Fruit fly (Drosophila melanogaster) whole organism, prepupa: ENCODE measurements around the gene CG10226.
A peak's percentile ranks its signal among the peaks of the same experiment; 100 is the strongest.

Source experiments
- Blimp-1 ChIP-seq: fragments of 200-800 bp; sonication (Bioruptor generic); optimal IDR thresholded peaks from 3 replicates; lab custom pipeline; 2017; ENCODE audit warnings: missing biosample characterization, missing genetic modification characterization, mild to moderate bottlenecking, moderate library complexity, missing genetic modification reagents
- CG10631 ChIP-seq: fragments of 200-800 bp; sonication (Bioruptor generic); optimal IDR thresholded peaks from 2 replicates; lab custom pipeline; 2016; ENCODE audit warnings: missing biosample characterization, missing genetic modification characterization
- CG10669 ChIP-seq: fragments of 200-800 bp; sonication (Bioruptor generic); optimal IDR thresholded peaks from 3 replicates; lab custom pipeline; 2018; ENCODE audit warnings: missing biosample characterization, mild to moderate bottlenecking, missing genetic modification characterization, moderate library complexity
- CG11762 ChIP-seq: fragments of 200-800 bp; sonication (Bioruptor generic); optimal IDR thresholded peaks from 3 replicates; lab custom pipeline; 2016; ENCODE audit warnings: missing biosample characterization, missing genetic modification characterization; ENCODE audit not compliant: insufficient read depth
- CG11902 ChIP-seq: fragments of 200-800 bp; sonication (Bioruptor generic); optimal IDR thresholded peaks from 3 replicates; lab custom pipeline; 2016; ENCODE audit warnings: missing biosample characterization, missing genetic modification characterization
- CG1621 ChIP-seq: fragments of 200-800 bp; sonication (Bioruptor generic); optimal IDR thresholded peaks from 3 replicates; lab custom pipeline; 2018; ENCODE audit warnings: missing biosample characterization, mild to moderate bottlenecking, missing genetic modification characterization
- CG3032 ChIP-seq: fragments of 200-800 bp; optimal IDR thresholded peaks from 2 replicates; lab custom pipeline; 2019; ENCODE audit warnings: missing biosample characterization, mild to moderate bottlenecking, missing genetic modification characterization, moderate library complexity
- CG31627 ChIP-seq: fragments of 200-800 bp; sonication (Bioruptor generic); optimal IDR thresholded peaks from 3 replicates; lab custom pipeline; 2016; ENCODE audit warnings: missing biosample characterization, missing genetic modification characterization
- CG4318 ChIP-seq: fragments of 200-800 bp; sonication (Bioruptor generic); optimal IDR thresholded peaks from 3 replicates; lab custom pipeline; 2017; ENCODE audit warnings: missing biosample characterization, mild to moderate bottlenecking, missing genetic modification characterization
- CG6163 ChIP-seq: fragments of 200-800 bp; sonication (Bioruptor generic); IDR thresholded peaks from 3 replicates; pipeline ENCODE4 v1.3.6; 2022; ENCODE audit warnings: missing biosample characterization, missing genetic modification characterization
- CG6276 ChIP-seq: fragments of 200-800 bp; sonication (Bioruptor generic); optimal IDR thresholded peaks from 2 replicates; lab custom pipeline; 2017; ENCODE audit warnings: missing biosample characterization, mild to moderate bottlenecking, missing genetic modification characterization
- CG6792 ChIP-seq: fragments of 200-800 bp; sonication (Bioruptor generic); optimal IDR thresholded peaks from 3 replicates; lab custom pipeline; 2016; ENCODE audit warnings: missing biosample characterization, missing genetic modification characterization
- CG6808 ChIP-seq: fragments of 200-800 bp; sonication (Bioruptor generic); optimal IDR thresholded peaks from 3 replicates; lab custom pipeline; 2017; ENCODE audit warnings: missing biosample characterization, missing genetic modification characterization, mild to moderate bottlenecking, moderate library complexity, missing genetic modification reagents
- CG6854 ChIP-seq: fragments of 200-800 bp; sonication (Bioruptor generic); optimal IDR thresholded peaks from 2 replicates; lab custom pipeline; 2017; ENCODE audit warnings: missing biosample characterization, mild to moderate bottlenecking, missing genetic modification characterization
- CG7368 ChIP-seq: fragments of 200-800 bp; sonication (Bioruptor generic); optimal IDR thresholded peaks from 3 replicates; lab custom pipeline; 2016; ENCODE audit warnings: missing biosample characterization, missing genetic modification characterization
- CG8119 ChIP-seq: fragments of 200-800 bp; sonication (Bioruptor generic); IDR thresholded peaks from 3 replicates; pipeline ENCODE4 v1.3.6; 2022; ENCODE audit warnings: missing biosample characterization, missing genetic modification characterization
- CG8319 ChIP-seq: fragments of 200-800 bp; sonication (Bioruptor generic); optimal IDR thresholded peaks from 3 replicates; lab custom pipeline; 2016; ENCODE audit warnings: missing biosample characterization, missing genetic modification characterization
- CG8632 ChIP-seq: fragments of 200-800 bp; sonication (Bioruptor generic); optimal IDR thresholded peaks from 3 replicates; lab custom pipeline; 2016; ENCODE audit warnings: missing biosample characterization, missing genetic modification characterization
- Eip75B ChIP-seq: fragments of 200-800 bp; sonication (Bioruptor generic); optimal IDR thresholded peaks from 3 replicates; lab custom pipeline; 2016; ENCODE audit warnings: missing biosample characterization, missing genetic modification characterization
- Eip78C ChIP-seq: fragments of 200-800 bp; sonication (Bioruptor generic); peaks from one replicate; lab custom pipeline; 2016; ENCODE audit warnings: missing biosample characterization, missing genetic modification characterization
- Eip93F ChIP-seq: fragments of 200-800 bp; sonication (Bioruptor generic); optimal IDR thresholded peaks from 2 replicates; lab custom pipeline; 2016; ENCODE audit warnings: missing biosample characterization, mild to moderate bottlenecking, missing genetic modification characterization
- Ets21C ChIP-seq: fragments of 200-800 bp; sonication (Bioruptor generic); optimal IDR thresholded peaks from 3 replicates; lab custom pipeline; 2016; ENCODE audit warnings: missing biosample characterization, missing genetic modification characterization
- Gug ChIP-seq: fragments of 200-800 bp; sonication (Bioruptor generic); IDR thresholded peaks from 2 replicates; pipeline ENCODE4 v1.3.6; 2022; ENCODE audit warnings: missing biosample characterization, missing genetic modification characterization
- Hr38 ChIP-seq: sonication (Bioruptor generic); optimal IDR thresholded peaks from 2 replicates; lab custom pipeline; 2016; ENCODE audit warnings: missing biosample characterization, missing genetic modification characterization
- Hr4 ChIP-seq: fragments of 200-800 bp; sonication (Bioruptor generic); optimal IDR thresholded peaks from 3 replicates; lab custom pipeline; 2016; ENCODE audit warnings: missing biosample characterization, missing genetic modification characterization
- Lpt ChIP-seq: fragments of 200-800 bp; sonication (Bioruptor generic); optimal IDR thresholded peaks from 3 replicates; lab custom pipeline; 2016; ENCODE audit warnings: missing biosample characterization, missing genetic modification characterization
- Met ChIP-seq: fragments of 200-800 bp; sonication (Bioruptor generic); optimal IDR thresholded peaks from 3 replicates; lab custom pipeline; 2016; ENCODE audit warnings: missing biosample characterization, missing genetic modification characterization
- Smox ChIP-seq: fragments of 200-800 bp; sonication (Bioruptor generic); optimal IDR thresholded peaks from 3 replicates; lab custom pipeline; 2016; ENCODE audit warnings: missing biosample characterization, missing genetic modification characterization
- Sox102F ChIP-seq: fragments of 200-800 bp; sonication (Bioruptor generic); optimal IDR thresholded peaks from 2 replicates; lab custom pipeline; 2016; ENCODE audit warnings: missing biosample characterization, mild to moderate bottlenecking, missing genetic modification characterization
- Sox15 ChIP-seq: fragments of 200-800 bp; sonication (Bioruptor generic); optimal IDR thresholded peaks from 3 replicates; lab custom pipeline; 2016; ENCODE audit warnings: missing biosample characterization, missing genetic modification characterization
- achi ChIP-seq: fragments of 200-800 bp; sonication (Bioruptor generic); optimal IDR thresholded peaks from 3 replicates; lab custom pipeline; 2016; ENCODE audit warnings: missing biosample characterization, missing genetic modification characterization
- cyc ChIP-seq: fragments of 200-800 bp; sonication (Bioruptor generic); optimal IDR thresholded peaks from 3 replicates; lab custom pipeline; 2016; ENCODE audit warnings: missing biosample characterization, missing genetic modification characterization
- dac ChIP-seq: fragments of 200-800 bp; sonication (Bioruptor generic); optimal IDR thresholded peaks from 2 replicates; lab custom pipeline; 2017; ENCODE audit warnings: missing biosample characterization, mild to moderate bottlenecking, missing genetic modification characterization
- dsx ChIP-seq: fragments of 200-800 bp; optimal IDR thresholded peaks from 3 replicates; lab custom pipeline; 2019; ENCODE audit warnings: missing biosample characterization, mild to moderate bottlenecking, missing genetic modification characterization, moderate library complexity; ENCODE audit not compliant: poor library complexity, severe bottlenecking
- eg ChIP-seq: fragments of 200-800 bp; sonication (Bioruptor generic); IDR thresholded peaks from 3 replicates; pipeline ENCODE4 v1.3.6; 2022; ENCODE audit warnings: missing biosample characterization, missing genetic modification characterization
- esn ChIP-seq: fragments of 200-800 bp; sonication (Bioruptor generic); optimal IDR thresholded peaks from 2 replicates; lab custom pipeline; 2016; ENCODE audit warnings: missing biosample characterization, mild to moderate bottlenecking, missing genetic modification characterization, moderate library complexity
- fd85E ChIP-seq: fragments of 200-800 bp; sonication (Bioruptor generic); optimal IDR thresholded peaks from 3 replicates; lab custom pipeline; 2016; ENCODE audit warnings: missing biosample characterization, missing genetic modification characterization
- lz ChIP-seq: fragments of 200-800 bp; sonication (Bioruptor generic); optimal IDR thresholded peaks from 3 replicates; lab custom pipeline; 2016; ENCODE audit warnings: missing biosample characterization, missing genetic modification characterization
- net ChIP-seq: fragments of 200-800 bp; sonication (Bioruptor generic); optimal IDR thresholded peaks from 3 replicates; lab custom pipeline; 2016; ENCODE audit warnings: missing biosample characterization, missing genetic modification characterization
- salr ChIP-seq, 2 experiments: fragments of 200-800 bp; sonication (Bioruptor generic); optimal IDR thresholded peaks; 3 replicates each; lab custom pipeline; 2016 to 2018; ENCODE audit warnings: missing biosample characterization in 2 of 2, missing genetic modification characterization in 2 of 2, mild to moderate bottlenecking in 1 of 2
- spab ChIP-seq: fragments of 200-800 bp; sonication (Bioruptor generic); optimal IDR thresholded peaks from 2 replicates; lab custom pipeline; 2017; ENCODE audit warnings: missing biosample characterization, mild to moderate bottlenecking, missing genetic modification characterization, missing genetic modification reagents
- ss ChIP-seq, 2 experiments: fragments of 200-800 bp; sonication (Bioruptor generic); optimal IDR thresholded peaks; 2 replicates in 1 of 2; 3 replicates in 1 of 2; lab custom pipeline; 2017 to 2018; ENCODE audit warnings: mild to moderate bottlenecking in 2 of 2, missing biosample characterization in 2 of 2, missing genetic modification characterization in 2 of 2, moderate library complexity in 1 of 2
- svp ChIP-seq: fragments of 200-800 bp; sonication (Bioruptor generic); peaks from one replicate; lab custom pipeline; 2016; ENCODE audit warnings: missing biosample characterization, missing genetic modification characterization
- topi ChIP-seq: fragments of 200-800 bp; sonication (Bioruptor generic); optimal IDR thresholded peaks from 3 replicates; lab custom pipeline; 2016; ENCODE audit warnings: missing biosample characterization, missing genetic modification characterization
- vri ChIP-seq: fragments of 200-800 bp; sonication (Bioruptor generic); optimal IDR thresholded peaks from 3 replicates; lab custom pipeline; 2016; ENCODE audit warnings: missing biosample characterization, mild to moderate bottlenecking, missing genetic modification characterization

CG10226 gene

dm6 chr3L:6192822-6193555, 46.9 kb downstream of the CG10226 start, which contains the start of the genes Sf3b6 and Tnpo (continued):
- TF ChIP-seq CG8632 (GFP tag; lab: Kevin White, UChicago) (peak; percentile 70), svp (GFP tag; lab: Kevin White, UChicago) (no peak), spab (no peak), CG6792 (peak; percentile 75), cyc (GFP tag; lab: Kevin White, UChicago) (peak; percentile 79), CG3032 (tag; lab: Kevin White, UChicago) (peak; percentile 84), CG8319 (GFP tag; lab: Kevin White, UChicago) (peak; percentile 68), CG6808 (GFP tag; lab: Kevin White, UChicago) (no peak), Met (GFP tag; lab: Kevin White, UChicago) (peak; percentile 82)
- TF ChIP-seq, all 60 proteins: peak for 29

dm6 chr3L:6188995-6189927, 50.6 kb downstream of the CG10226 start, which contains the start of the genes D19A and CG7386:
D19A (minus strand) TSS chr3L:6189123.
CG7386 (plus strand) TSS chr3L:6189745.
- TF ChIP-seq CG3032 (tag; lab: Kevin White, UChicago) (peak; percentile 42), CG1621 (peak; percentile 21), Ets21C (GFP tag; lab: Kevin White, UChicago) (peak; percentile 46), CG8319 (GFP tag; lab: Kevin White, UChicago) (no peak), eg (GFP tag; lab: Robert Waterston, UW) (peak; percentile 53; the same call in 2 of the 3 replicates), Sox102F (GFP tag; lab: Kevin White, UChicago) (no peak), Smox (GFP tag; lab: Kevin White, UChicago) (no peak), achi (GFP tag; lab: Kevin White, UChicago) (peak; percentile 56), Sox15 (GFP tag; lab: Kevin White, UChicago) (peak; percentile 20), Eip93F (GFP tag; lab: Kevin White, UChicago) (no peak), vri (no peak), CG11762 (peak; percentile 25), CG6163 (peak; percentile 66), Hr4 (GFP tag; lab: Kevin White, UChicago) (peak; percentile 49), CG6276 (GFP tag; lab: Kevin White, UChicago) (no peak), CG7368 (GFP tag; lab: Kevin White, UChicago) (no peak), Lpt (GFP tag; lab: Kevin White, UChicago) (peak; percentile 10), fd85E (GFP tag; lab: Kevin White, UChicago) (no peak), dsx (GFP tag; lab: Kevin White, UChicago) (peak; percentile 19), lz (GFP tag; lab: Kevin White, UChicago) (peak; percentile 56), CG6854 (GFP tag; lab: Kevin White, UChicago) (no peak), salr (GFP tag; optimal IDR thresholded peaks at IDR 0.05; lab: Kevin White, UChicago) (peak in 1 of 2 experiments; percentile 40), CG10631 (GFP tag; lab: Kevin White, UChicago) (peak; percentile 58), ss (GFP tag; optimal IDR thresholded peaks at IDR 0.05; lab: Kevin White, UChicago) (peak; percentile 17 to 35), net (no peak), Eip75B (no peak), CG31627 (GFP tag; lab: Kevin White, UChicago) (peak; percentile 69), Blimp-1 (GFP tag; lab: Kevin White, UChicago) (no peak), CG4318 (GFP tag; lab: Kevin White, UChicago) (no peak), Eip78C (peak; percentile 61), esn (GFP tag; lab: Kevin White, UChicago) (peak; percentile 67), CG6792 (peak; percentile 34), dac (no peak), CG11902 (GFP tag; lab: Kevin White, UChicago) (peak; percentile 26), CG10669 (GFP tag; lab: Kevin White, UChicago) (no peak), CG8632 (GFP tag; lab: Kevin White, UChicago) (peak; percentile 32), CG8119 (GFP tag; lab: Robert Waterston, UW) (peak; percentile 25; the same call in 1 of the 3 replicates), topi (GFP tag; lab: Kevin White, UChicago) (peak; percentile 50), Gug (peak; percentile 42), Hr38 (no peak)
